Worm (Caenorhabditis elegans) whole organism, young adult: ENCODE measurements around the gene mrpl-41.

Experiments
- F49E8.2 ChIP-seq: sonication (generic microtip); optimal IDR thresholded peaks from 3 replicates; lab custom pipeline; 2017; ENCODE audit warnings: missing genetic modification characterization, mild to moderate bottlenecking, missing compliant biosample characterization, antibody characterized with exemption, moderate library complexity; ENCODE audit not compliant: insufficient read depth
- F52B5.7 ChIP-seq: sonication (generic microtip); optimal IDR thresholded peaks from 2 replicates; lab custom pipeline; 2016; ENCODE audit warnings: mild to moderate bottlenecking, missing genetic modification characterization, missing compliant biosample characterization
- nfya-2 ChIP-seq: fragments of 200-800 bp; sonication (Bioruptor generic); IDR thresholded peaks from 2 replicates; pipeline ENCODE4 v1.3.6; 2022; ENCODE audit warnings: missing genetic modification reagents, missing genetic modification characterization, missing compliant biosample characterization
- snpc-4 ChIP-seq, 5 experiments: fragments of 150-350 bp in 1 of 5; sonication (generic microtip) in 4 of 5; optimal IDR thresholded peaks; 2 replicates each; lab custom pipeline; 2014 to 2018; ENCODE audit warnings: missing genetic modification characterization in 5 of 5, missing biosample characterization in 3 of 5, antibody characterized with exemption in 2 of 5, mild to moderate bottlenecking in 2 of 5, missing compliant biosample characterization in 2 of 5, missing genotype in 2 of 5, moderate library complexity in 2 of 5, missing genetic modification reagents in 1 of 5
- unc-130 ChIP-seq: sonication (generic microtip); optimal IDR thresholded peaks from 2 replicates; lab custom pipeline; 2016; ENCODE audit warnings: missing genetic modification reagents, missing genetic modification characterization, missing compliant biosample characterization
- unc-62 ChIP-seq: fragments of 150-350 bp; optimal IDR thresholded peaks from 2 replicates; lab custom pipeline; 2014; ENCODE audit warnings: missing biosample characterization, missing genetic modification reagents, missing genetic modification characterization
- ztf-3 ChIP-seq: fragments of 200-800 bp; sonication (Bioruptor generic); optimal IDR thresholded peaks from 2 replicates; lab custom pipeline; 2018; ENCODE audit warnings: mild to moderate bottlenecking, missing genetic modification characterization, missing compliant biosample characterization

- TF ChIP-seq F52B5.7 (tag; lab: Kevin White, UChicago) (no peak), unc-62 (GFP tag; lab: Kevin White, UChicago) (no peak), ztf-3 (no peak), unc-130 (no peak), F49E8.2 (tag; lab: Kevin White, UChicago) (no peak), nfya-2 (GFP tag; lab: Robert Waterston, UW) (no peak), snpc-4 (GFP tag; optimal IDR thresholded peaks at IDR 0.05; lab: Kevin White, UChicago) (no peak), snpc-4 (tag; optimal IDR thresholded peaks at IDR 0.05; lab: Kevin White, UChicago) (no peak)
Measured at ce11 chrII:303927-304711, 15.4 kb downstream of the mrpl-41 start.
